Worm (Caenorhabditis elegans): ENCODE measurements around the gene C18A3.11.

DNA sequence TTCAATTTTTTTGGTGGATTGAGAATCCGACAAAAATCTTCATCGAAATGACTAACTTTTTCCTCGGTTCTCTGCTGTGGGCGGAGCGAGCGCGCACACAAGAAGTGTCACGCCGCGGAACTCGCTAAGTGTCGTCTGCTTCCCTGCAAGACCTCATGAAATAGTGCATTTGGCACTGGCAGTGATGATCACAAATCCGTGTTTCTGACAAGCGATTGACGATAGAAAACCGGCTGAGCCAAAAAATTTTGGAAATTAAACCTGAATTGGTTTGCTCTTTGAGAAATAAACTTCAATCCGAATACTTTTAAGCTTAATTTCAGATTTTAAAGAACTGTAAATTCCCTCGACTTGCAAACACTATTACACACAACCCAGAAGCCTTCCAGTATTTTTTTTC is 29.3 kb upstream of the C18A3.11 start:
- TF ChIP-seq ceh-58 (GFP tag; IDR thresholded peaks at IDR 0.05) (no peak), rec-8 (tag; optimal IDR thresholded peaks at IDR 0.05) (peak in 1 of 2 experiments; percentile 3), B0261.1 (tag; optimal IDR thresholded peaks at IDR 0.05) (no peak), ztf-26 (tag; optimal IDR thresholded peaks at IDR 0.05) (no peak), nhr-90 (tag; optimal IDR thresholded peaks at IDR 0.05) (no peak), dpl-1 (GFP tag; optimal IDR thresholded peaks at IDR 0.05) (no peak), pbrm-1 (GFP tag; IDR thresholded peaks at IDR 0.05) (peak; percentile 96), nhr-80 (tag; optimal IDR thresholded peaks at IDR 0.05) (peak; percentile 3)
